Fruit fly (Drosophila melanogaster): ENCODE data around the gene CG14294.

dm6 chr3R:18924636-18924977 is 22.5 kb upstream of the CG14294 start:
- TF ChIP-seq CG8478 (optimal IDR thresholded peaks at IDR 0.05) (no peak), CTCF (optimal IDR thresholded peaks at IDR 0.05) (no peak)
